Worm (Caenorhabditis elegans) whole organism, L2 larva: ENCODE measurements around the gene dsh-1.

Experiments used
- Y55F3AM.14 ChIP-seq: fragments of 200-800 bp; sonication (Bioruptor generic); optimal IDR thresholded peaks from 2 replicates; lab custom pipeline; 2018; ENCODE audit warnings: mild to moderate bottlenecking, missing genetic modification characterization, missing compliant biosample characterization
- alr-1 ChIP-seq: fragments of 150-350 bp; optimal IDR thresholded peaks from 2 replicates; lab custom pipeline; 2014; ENCODE audit warnings: missing biosample characterization, missing genetic modification characterization
- aly-2 ChIP-seq: fragments of 150-350 bp; optimal IDR thresholded peaks from 2 replicates; lab custom pipeline; 2014; ENCODE audit warnings: missing biosample characterization, missing genetic modification characterization
- ama-1 ChIP-seq: fragments of 150-350 bp; optimal IDR thresholded peaks from 2 replicates; lab custom pipeline; 2018; ENCODE audit warnings: inconsistent platforms
- elt-1 ChIP-seq: fragments of 150-350 bp; optimal IDR thresholded peaks from 2 replicates; lab custom pipeline; 2014; ENCODE audit warnings: missing biosample characterization, missing genetic modification characterization
- lin-13 ChIP-seq: fragments of 150-350 bp; optimal IDR thresholded peaks from 2 replicates; lab custom pipeline; 2014; ENCODE audit warnings: missing biosample characterization, missing genetic modification reagents, missing genetic modification characterization
- nhr-25 ChIP-seq: fragments of 150-350 bp; sonication (generic microtip); optimal IDR thresholded peaks from 3 replicates; lab custom pipeline; 2014; ENCODE audit warnings: missing biosample characterization, missing genetic modification characterization
- skn-1 ChIP-seq: sonication (generic microtip); optimal IDR thresholded peaks from 2 replicates; lab custom pipeline; 2017; ENCODE audit warnings: missing biosample characterization, missing genetic modification characterization
- sma-3 ChIP-seq: sonication (generic microtip); optimal IDR thresholded peaks from 2 replicates; lab custom pipeline; 2016; ENCODE audit warnings: missing genetic modification reagents, missing genetic modification characterization, missing compliant biosample characterization
- snpc-4 ChIP-seq: fragments of 150-350 bp; optimal IDR thresholded peaks from 2 replicates; lab custom pipeline; 2014; ENCODE audit warnings: missing biosample characterization, missing genetic modification characterization
- unc-39 ChIP-seq: fragments of 150-350 bp; optimal IDR thresholded peaks from 2 replicates; lab custom pipeline; 2014; ENCODE audit warnings: missing biosample characterization, missing genetic modification characterization
- unc-62 ChIP-seq: fragments of 150-350 bp; optimal IDR thresholded peaks from 2 replicates; lab custom pipeline; 2014; ENCODE audit warnings: missing biosample characterization, missing genetic modification reagents, missing genetic modification characterization
- ztf-11 ChIP-seq: sonication (generic microtip); optimal IDR thresholded peaks from 2 replicates; lab custom pipeline; 2017; ENCODE audit warnings: missing biosample characterization, missing genetic modification characterization

ce11 chrII:5176934-5177333 is 48.2 kb downstream of the dsh-1 start:
- TF ChIP-seq elt-1 (tag; lab: Kevin White, UChicago) (no peak), nhr-25 (tag; lab: Kevin White, UChicago) (no peak), unc-39 (tag; lab: Kevin White, UChicago) (no peak), skn-1 (tag; lab: Kevin White, UChicago) (no peak), aly-2 (tag; lab: Kevin White, UChicago) (no peak), sma-3 (GFP tag; lab: Kevin White, UChicago) (no peak), alr-1 (tag; lab: Kevin White, UChicago) (no peak), unc-62 (GFP tag; lab: Kevin White, UChicago) (no peak), Y55F3AM.14 (GFP tag; lab: Kevin White, UChicago) (no peak), ztf-11 (no peak), lin-13 (GFP tag; lab: Kevin White, UChicago) (no peak), snpc-4 (tag; lab: Kevin White, UChicago) (no peak), ama-1 (no peak)
